Fruit fly (Drosophila melanogaster) ovary, adult (tissue): ENCODE results near the gene CG18542.

Experiments used
- CG17801 ChIP-seq: fragments of 200-800 bp; optimal IDR thresholded peaks from 2 replicates; lab custom pipeline; 2019; ENCODE audit warnings: missing biosample characterization, mild to moderate bottlenecking, missing genetic modification characterization, moderate library complexity; ENCODE audit not compliant: partially characterized antibody

The CG18542 gene

dm6 chr3R:9735151-9735550 lies 49.6 kb downstream of the CG18542 start:
- TF ChIP-seq CG17801 (GFP tag; lab: Kevin White, UChicago) = no peak
